Fruit fly (Drosophila melanogaster) whole organism: ENCODE measurements around the gene mino.
"Not testable (repeated sequence)": the region's sequence is repeated elsewhere in the genome, so short reads cannot be mapped to it uniquely, and the experiment has no call there.

ENCODE experiments used
- Dll ChIP-seq: fragments of >200 bp; optimal IDR thresholded peaks from 2 replicates; lab custom pipeline; 2017
- psq ChIP-seq: fragments of >200 bp; optimal IDR thresholded peaks from 2 replicates; lab custom pipeline; 2017
- usp ChIP-seq: fragments of >200 bp; optimal IDR thresholded peaks from 2 replicates; lab custom pipeline; 2017; ENCODE audit warnings: missing biosample characterization, missing genetic modification characterization, mixed read lengths

- not testable (repeated sequence) for TF ChIP-seq psq; usp; Dll (lab: Kevin White, UChicago)
Observed at dm6 chr3R:27959145-27959544, 34.2 kb downstream of the mino start, which contains the start of the genes CG42487 and CG4884.
